Worm (Caenorhabditis elegans) whole organism, L1 larva: ENCODE data around the gene ZK622.1.

Experiments used
- C04F5.9 ChIP-seq: sonication (generic microtip); optimal IDR thresholded peaks from 2 replicates; lab custom pipeline; 2016; ENCODE audit warnings: missing genetic modification characterization, missing compliant biosample characterization
- Y116A8C.19 ChIP-seq: sonication (generic microtip); optimal IDR thresholded peaks from 2 replicates; lab custom pipeline; 2016; ENCODE audit warnings: missing compliant biosample characterization, missing genetic modification characterization, borderline replicate concordance
- aha-1 ChIP-seq: fragments of 150-350 bp; optimal IDR thresholded peaks from 2 replicates; lab custom pipeline; 2014; ENCODE audit warnings: missing biosample characterization, missing genetic modification characterization
- ama-1 ChIP-seq: fragments of 150-350 bp; optimal IDR thresholded peaks from 2 replicates; lab custom pipeline; 2014
- blmp-1 ChIP-seq: fragments of 150-350 bp; optimal IDR thresholded peaks from 2 replicates; lab custom pipeline; 2014; ENCODE audit warnings: missing biosample characterization, missing genetic modification characterization
- ceh-82 ChIP-seq, 3 experiments: fragments of 150-350 bp in 1 of 3; sonication (generic microtip) in 2 of 3; optimal IDR thresholded peaks; 2 replicates each; lab custom pipeline; 2014 to 2017; ENCODE audit warnings: missing biosample characterization in 3 of 3, missing genetic modification characterization in 3 of 3
- ceh-88 ChIP-seq: fragments of 200-800 bp; sonication (Bioruptor generic); IDR thresholded peaks from 2 replicates; pipeline ENCODE4 v1.3.6; 2022; ENCODE audit warnings: missing genetic modification characterization, missing compliant biosample characterization
- ceh-90 ChIP-seq: sonication (generic microtip); optimal IDR thresholded peaks from 2 replicates; lab custom pipeline; 2016; ENCODE audit warnings: missing genetic modification characterization, missing compliant biosample characterization
- ces-1 ChIP-seq: fragments of 150-350 bp; optimal IDR thresholded peaks from 2 replicates; lab custom pipeline; 2014; ENCODE audit warnings: missing biosample characterization, missing genetic modification reagents, missing genetic modification characterization
- dsc-1 ChIP-seq: sonication (generic microtip); optimal IDR thresholded peaks from 2 replicates; lab custom pipeline; 2016; ENCODE audit warnings: mild to moderate bottlenecking, missing genetic modification characterization, missing compliant biosample characterization
- egl-13 ChIP-seq: sonication (generic microtip); optimal IDR thresholded peaks from 2 replicates; lab custom pipeline; 2016; ENCODE audit warnings: missing genotype, missing genetic modification reagents, missing genetic modification characterization, missing compliant biosample characterization
- elt-3 ChIP-seq, 6 experiments: fragments of 150-350 bp in 1 of 6; sonication (generic microtip); optimal IDR thresholded peaks; 2 replicates each; lab custom pipeline; 2017 to 2018; ENCODE audit warnings: missing biosample characterization in 6 of 6, missing genetic modification characterization in 6 of 6, inconsistent platforms in 1 of 6
- ets-5 ChIP-seq: fragments of 200-800 bp; sonication (Bioruptor generic); IDR thresholded peaks from 2 replicates; pipeline ENCODE4 v1.3.6; 2022; ENCODE audit warnings: missing genetic modification characterization, missing compliant biosample characterization
- fos-1 ChIP-seq: fragments of 150-350 bp; optimal IDR thresholded peaks from 2 replicates; lab custom pipeline; 2014; ENCODE audit warnings: missing biosample characterization, missing genetic modification characterization
- grh-1 ChIP-seq: fragments of 200-800 bp; sonication (Bioruptor generic); IDR thresholded peaks from 2 replicates; pipeline ENCODE4 v1.3.6; 2022; ENCODE audit warnings: missing genetic modification reagents, missing genetic modification characterization, missing compliant biosample characterization
- hlh-4 ChIP-seq: sonication (generic microtip); optimal IDR thresholded peaks from 2 replicates; lab custom pipeline; 2016; ENCODE audit warnings: mild to moderate bottlenecking, missing genetic modification characterization, missing compliant biosample characterization
- isw-1 ChIP-seq: fragments of 200-800 bp; sonication (Bioruptor generic); IDR thresholded peaks from 2 replicates; pipeline ENCODE4 v1.3.6; 2022; ENCODE audit warnings: missing genetic modification characterization, missing compliant biosample characterization
- lin-14 ChIP-seq: fragments of 200-800 bp; sonication (Bioruptor generic); optimal IDR thresholded peaks from 2 replicates; lab custom pipeline; 2018; ENCODE audit warnings: mild to moderate bottlenecking, missing genetic modification characterization, moderate library complexity, missing compliant biosample characterization
- lin-35 ChIP-seq, 2 experiments: fragments of 150-350 bp; optimal IDR thresholded peaks; 2 replicates each; lab custom pipeline; 2014; ENCODE audit warnings: missing biosample characterization in 2 of 2, missing genetic modification characterization in 2 of 2, missing genetic modification reagents in 2 of 2
- lin-39 ChIP-seq: fragments of 150-350 bp; optimal IDR thresholded peaks from 2 replicates; lab custom pipeline; 2014; ENCODE audit warnings: missing biosample characterization, missing genetic modification reagents, missing genetic modification characterization
- lir-3 ChIP-seq: sonication (generic microtip); optimal IDR thresholded peaks from 2 replicates; lab custom pipeline; 2016; ENCODE audit warnings: mild to moderate bottlenecking, missing genetic modification characterization, moderate library complexity, missing compliant biosample characterization; ENCODE audit not compliant: poor library complexity
- lsy-2 ChIP-seq, 2 experiments: fragments of 150-350 bp; optimal IDR thresholded peaks; 2 replicates each; lab custom pipeline; 2014; ENCODE audit warnings: missing biosample characterization in 2 of 2, missing genetic modification characterization in 2 of 2
- mdl-1 ChIP-seq, 2 experiments: fragments of 150-350 bp; optimal IDR thresholded peaks; 2 replicates each; lab custom pipeline; 2014 to 2017; ENCODE audit warnings: missing biosample characterization in 2 of 2, missing genetic modification characterization in 2 of 2, inconsistent platforms in 1 of 2
- mep-1 ChIP-seq: fragments of 150-350 bp; optimal IDR thresholded peaks from 2 replicates; lab custom pipeline; 2014; ENCODE audit warnings: missing biosample characterization, missing genetic modification characterization
- nhr-11 ChIP-seq: fragments of 150-350 bp; optimal IDR thresholded peaks from 2 replicates; lab custom pipeline; 2014; ENCODE audit warnings: missing biosample characterization, missing genetic modification characterization
- nhr-12 ChIP-seq: sonication (generic microtip); optimal IDR thresholded peaks from 2 replicates; lab custom pipeline; 2017; ENCODE audit warnings: missing biosample characterization, missing genetic modification characterization
- nhr-19 ChIP-seq: fragments of 200-800 bp; sonication (Bioruptor generic); conservative IDR thresholded peaks from 2 replicates; pipeline ENCODE4 v1.3.6; 2022; ENCODE audit warnings: missing genetic modification characterization, missing compliant biosample characterization
- nhr-20 ChIP-seq: sonication (generic microtip); optimal IDR thresholded peaks from 2 replicates; lab custom pipeline; 2016; ENCODE audit warnings: mild to moderate bottlenecking, missing genetic modification characterization, missing compliant biosample characterization
- nhr-237 ChIP-seq: fragments of 150-350 bp; optimal IDR thresholded peaks from 2 replicates; lab custom pipeline; 2014; ENCODE audit warnings: missing biosample characterization, missing genetic modification characterization
- nhr-71 ChIP-seq: sonication (generic microtip); optimal IDR thresholded peaks from 2 replicates; lab custom pipeline; 2016; ENCODE audit warnings: mild to moderate bottlenecking, missing genetic modification characterization, moderate library complexity, missing compliant biosample characterization
- nhr-76 ChIP-seq: sonication (generic microtip); optimal IDR thresholded peaks from 2 replicates; lab custom pipeline; 2017; ENCODE audit warnings: missing biosample characterization, missing genetic modification characterization
- nhr-77 ChIP-seq: fragments of 150-350 bp; optimal IDR thresholded peaks from 2 replicates; lab custom pipeline; 2014; ENCODE audit warnings: missing biosample characterization, missing genetic modification characterization
- nhr-85 ChIP-seq: sonication (generic microtip); peaks from one replicate; lab custom pipeline; 2016; ENCODE audit warnings: missing genetic modification characterization, inconsistent platforms, missing compliant biosample characterization
- nhr-90 ChIP-seq: sonication (generic microtip); optimal IDR thresholded peaks from 2 replicates; lab custom pipeline; 2016; ENCODE audit warnings: mild to moderate bottlenecking, missing genetic modification characterization, missing compliant biosample characterization; ENCODE audit not compliant: poor library complexity
- skn-1 ChIP-seq: fragments of 150-350 bp; optimal IDR thresholded peaks from 2 replicates; lab custom pipeline; 2014; ENCODE audit warnings: missing biosample characterization, missing genetic modification characterization
- snu-23 ChIP-seq: sonication (generic microtip); optimal IDR thresholded peaks from 2 replicates; lab custom pipeline; 2016; ENCODE audit warnings: missing genetic modification characterization, missing compliant biosample characterization
- swsn-7 ChIP-seq: sonication (generic microtip); optimal IDR thresholded peaks from 2 replicates; lab custom pipeline; 2016; ENCODE audit warnings: missing genetic modification characterization, missing compliant biosample characterization
- tbx-2 ChIP-seq: sonication (generic microtip); optimal IDR thresholded peaks from 2 replicates; lab custom pipeline; 2016; ENCODE audit warnings: missing genetic modification characterization, missing compliant biosample characterization
- unc-30 ChIP-seq: sonication (generic microtip); optimal IDR thresholded peaks from 2 replicates; lab custom pipeline; 2017; ENCODE audit warnings: missing biosample characterization, missing genetic modification characterization
- unc-86 ChIP-seq: sonication (generic microtip); optimal IDR thresholded peaks from 2 replicates; lab custom pipeline; 2016; ENCODE audit warnings: missing genetic modification characterization, missing compliant biosample characterization
- xbp-1 ChIP-seq: sonication (generic microtip); optimal IDR thresholded peaks from 2 replicates; lab custom pipeline; 2016; ENCODE audit warnings: missing genetic modification characterization, missing compliant biosample characterization
- zip-4 ChIP-seq: fragments of 200-800 bp; sonication (Bioruptor generic); optimal IDR thresholded peaks from 2 replicates; lab custom pipeline; 2018; ENCODE audit warnings: mild to moderate bottlenecking, missing genetic modification characterization, moderate library complexity, missing compliant biosample characterization
- ztf-11 ChIP-seq, 2 experiments: sonication (generic microtip); optimal IDR thresholded peaks; 2 replicates each; lab custom pipeline; 2016 to 2017; ENCODE audit warnings: missing genetic modification characterization in 2 of 2, missing biosample characterization in 1 of 2, missing compliant biosample characterization in 1 of 2

Gene ZK622.1

DNA sequence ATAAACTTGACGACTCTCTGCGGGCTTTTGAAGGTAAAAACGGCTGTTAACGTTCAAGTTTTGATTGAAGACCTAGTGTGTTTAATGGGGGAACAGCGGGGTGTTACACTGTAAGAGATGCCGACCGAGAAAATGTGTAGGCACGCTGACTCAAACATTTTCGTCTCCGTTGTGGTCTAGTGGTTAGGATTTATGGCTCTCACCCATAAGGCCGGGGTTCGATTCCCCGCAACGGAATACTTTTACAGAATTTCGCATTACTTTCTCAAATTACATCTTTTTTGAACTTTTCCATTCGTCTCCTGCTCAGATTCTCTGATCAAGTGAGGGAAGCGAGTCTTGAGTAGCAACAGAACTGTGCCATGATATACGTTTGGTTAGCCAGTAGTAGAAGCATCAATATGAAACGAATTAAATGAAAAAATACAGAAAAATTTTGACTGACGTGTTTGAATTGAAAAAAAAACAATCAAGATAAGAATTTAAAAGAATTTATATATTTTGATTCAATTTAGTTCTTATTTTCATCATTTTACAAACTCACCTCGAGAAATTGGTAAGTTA lies at the start of gene ZK622.1 (continued):
- TF ChIP-seq lin-14 (GFP tag; lab: Kevin White, UChicago) (peak; percentile 33), nhr-237 (tag; lab: Kevin White, UChicago) (no peak), ceh-90 (tag; lab: Kevin White, UChicago) (no peak), nhr-71 (tag; lab: Kevin White, UChicago) (peak; percentile 44), ama-1 (no peak), ztf-11 (tag; optimal IDR thresholded peaks at IDR 0.05; lab: Kevin White, UChicago) (no peak), mep-1 (tag; lab: Kevin White, UChicago) (peak; percentile 6), ceh-82 (tag; optimal IDR thresholded peaks at IDR 0.05; lab: Kevin White, UChicago) (peak in 2 of 3 experiments; percentile 0 to 5), Y116A8C.19 (tag; lab: Kevin White, UChicago) (no peak), blmp-1 (tag; lab: Kevin White, UChicago) (no peak), nhr-12 (tag; lab: Kevin White, UChicago) (no peak), nhr-19 (GFP tag; lab: Robert Waterston, UW) (peak; percentile 54), C04F5.9 (tag; lab: Kevin White, UChicago) (no peak), swsn-7 (tag; lab: Kevin White, UChicago) (peak; percentile 17), aha-1 (tag; lab: Kevin White, UChicago) (no peak), nhr-11 (tag; lab: Kevin White, UChicago) (no peak), lin-39 (tag; lab: Kevin White, UChicago) (no peak), nhr-85 (tag; lab: Kevin White, UChicago) (peak; percentile 49), ces-1 (GFP tag; lab: Kevin White, UChicago) (no peak), nhr-20 (tag; lab: Kevin White, UChicago) (peak; percentile 13)
- TF ChIP-seq, all 84 proteins: peak for 18

DNA sequence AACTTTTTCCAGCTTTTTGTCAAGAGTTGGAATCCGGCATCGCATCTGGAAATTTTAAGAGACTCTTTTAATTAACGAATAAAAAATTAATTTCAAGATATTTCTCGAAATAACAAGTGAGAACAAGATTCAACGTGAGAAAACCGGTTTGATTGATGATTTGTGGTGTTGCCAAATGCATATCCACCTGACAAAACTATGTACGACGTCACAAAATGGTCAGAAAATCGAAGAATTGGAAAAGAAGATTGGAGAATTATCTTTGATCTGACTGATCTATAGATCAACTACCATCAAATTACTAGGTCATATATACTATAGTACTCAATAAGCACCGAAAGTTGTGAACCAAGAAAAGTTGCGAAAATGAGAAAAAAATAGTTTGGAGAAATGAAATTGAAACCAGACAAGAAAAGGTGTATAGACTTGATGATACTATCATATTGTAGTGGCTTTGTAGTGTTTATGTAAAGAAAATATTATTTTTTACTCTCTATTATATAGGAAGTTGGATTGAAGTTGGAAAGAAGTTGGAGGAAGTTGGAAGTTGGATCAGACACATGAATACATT lies 46.7 kb upstream of the ZK622.1 start, which contains the start of gene ptr-6:
TSS of gene ptr-6 (minus strand) at position 47 of the 571 bp plus-strand sequence.
- peak; percentile 96 for TF ChIP-seq nhr-85 (tag; lab: Kevin White, UChicago)
- peak in 1 of 2 experiments; percentile 43 for TF ChIP-seq lin-35 (GFP tag; optimal IDR thresholded peaks at IDR 0.05; lab: Kevin White, UChicago)
- TF ChIP-seq nhr-20 (tag; lab: Kevin White, UChicago), result peak; percentile 61
- TF ChIP-seq nhr-90 (tag; lab: Kevin White, UChicago), result peak; percentile 36
- TF ChIP-seq skn-1 (tag; lab: Kevin White, UChicago), result no peak
- peak in 1 of 2 experiments; percentile 42 for TF ChIP-seq lsy-2 (tag; optimal IDR thresholded peaks at IDR 0.05; lab: Kevin White, UChicago)
- TF ChIP-seq grh-1 (GFP tag; lab: Robert Waterston, UW), result peak; percentile 84
- TF ChIP-seq snu-23 (GFP tag; lab: Kevin White, UChicago), result peak; percentile 31
- peak; percentile 19; the same call in 1 of the 2 replicates for TF ChIP-seq nhr-19 (GFP tag; lab: Robert Waterston, UW)
- TF ChIP-seq blmp-1 (tag; lab: Kevin White, UChicago), result peak; percentile 69
- no peak for TF ChIP-seq fos-1 (tag; lab: Kevin White, UChicago)
- peak; percentile 63 for TF ChIP-seq lin-14 (GFP tag; lab: Kevin White, UChicago)
- TF ChIP-seq isw-1 (GFP tag; lab: Robert Waterston, UW), result no peak
- TF ChIP-seq mdl-1 (tag; optimal IDR thresholded peaks at IDR 0.05; lab: Kevin White, UChicago), result peak in 1 of 2 experiments; percentile 24
- peak; percentile 46 for TF ChIP-seq nhr-71 (tag; lab: Kevin White, UChicago)
- TF ChIP-seq tbx-2 (tag; lab: Kevin White, UChicago), result peak; percentile 1
- TF ChIP-seq elt-3 (tag; optimal IDR thresholded peaks at IDR 0.05; lab: Kevin White, UChicago), result peak in 1 of 6 experiments; percentile 60
- no peak for TF ChIP-seq ceh-88

DNA sequence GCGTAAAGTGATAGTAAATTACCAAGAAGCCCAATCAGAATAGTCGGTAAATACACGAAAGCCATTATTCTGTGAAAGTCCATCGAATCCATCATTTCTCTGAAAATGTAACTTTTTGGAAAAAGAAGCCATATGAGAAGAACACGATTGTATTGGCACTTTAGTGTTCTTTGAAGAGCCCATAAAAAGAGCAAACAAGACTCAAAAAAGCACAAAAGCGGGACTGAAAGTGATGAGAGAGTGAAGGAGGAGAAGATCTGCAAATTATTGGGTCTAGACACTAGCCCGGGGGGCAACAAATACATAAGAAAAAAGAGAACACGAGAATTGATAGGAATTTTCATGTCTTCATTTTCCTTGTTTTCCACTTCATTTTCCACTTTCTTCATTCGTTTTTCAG lies 38.2 kb upstream of the ZK622.1 start, which contains the start of gene frpr-4:
TSS of gene frpr-4 (minus strand) at position 101 of the 400 bp plus-strand sequence.
- TF ChIP-seq mep-1 (tag; lab: Kevin White, UChicago) (no peak), nhr-71 (tag; lab: Kevin White, UChicago) (no peak), nhr-19 (GFP tag; lab: Robert Waterston, UW) (no peak), zip-4 (GFP tag; lab: Kevin White, UChicago) (no peak), dsc-1 (tag; lab: Kevin White, UChicago) (no peak), hlh-4 (tag; lab: Kevin White, UChicago) (no peak), lin-35 (GFP tag; optimal IDR thresholded peaks at IDR 0.05; lab: Kevin White, UChicago) (no peak), lin-14 (GFP tag; lab: Kevin White, UChicago) (no peak), ets-5 (GFP tag; lab: Robert Waterston, UW) (no peak), lir-3 (tag; lab: Kevin White, UChicago) (no peak), nhr-77 (no peak), unc-30 (no peak), egl-13 (tag; lab: Kevin White, UChicago) (no peak), elt-3 (tag; optimal IDR thresholded peaks at IDR 0.05; lab: Kevin White, UChicago) (no peak), unc-86 (tag; lab: Kevin White, UChicago) (no peak), nhr-76 (tag; lab: Kevin White, UChicago) (no peak), xbp-1 (tag; lab: Kevin White, UChicago) (no peak)
